Fruit fly (Drosophila melanogaster) whole organism, embryonic: Measurements from ENCODE around the gene CG14947.

Source experiments
- ATbp ChIP-seq: fragments of 200-800 bp; sonication (Bioruptor generic); optimal IDR thresholded peaks from 2 replicates; lab custom pipeline; 2017; ENCODE audit warnings: missing biosample characterization, mild to moderate bottlenecking, missing genetic modification characterization, missing genetic modification reagents
- B-H2 ChIP-seq: fragments of 200-800 bp; sonication (Bioruptor generic); optimal IDR thresholded peaks from 2 replicates; lab custom pipeline; 2018; ENCODE audit warnings: missing biosample characterization, mild to moderate bottlenecking, missing genetic modification characterization
- CG10267 ChIP-seq: fragments of 200-800 bp; sonication (Bioruptor generic); optimal IDR thresholded peaks from 2 replicates; lab custom pipeline; 2018; ENCODE audit warnings: missing biosample characterization, mild to moderate bottlenecking, missing genetic modification characterization, moderate library complexity
- CG11093 ChIP-seq: fragments of 200-800 bp; sonication (Bioruptor generic); IDR thresholded peaks from 3 replicates; pipeline ENCODE4 v1.3.6; 2022; ENCODE audit warnings: missing biosample characterization, missing genetic modification characterization
- CG11456 ChIP-seq: fragments of 200-800 bp; sonication (Bioruptor generic); IDR thresholded peaks from 3 replicates; pipeline ENCODE4 v1.3.6; 2022; ENCODE audit warnings: missing biosample characterization, missing genetic modification characterization
- CG11695 ChIP-seq: fragments of 200-800 bp; sonication (Bioruptor generic); IDR thresholded peaks from 3 replicates; pipeline ENCODE4 v1.3.6; 2022; ENCODE audit warnings: missing biosample characterization, missing genetic modification characterization
- CG12659 ChIP-seq: fragments of 200-800 bp; sonication (Bioruptor generic); optimal IDR thresholded peaks from 3 replicates; lab custom pipeline; 2017; ENCODE audit warnings: mild to moderate bottlenecking, missing biosample characterization, missing genetic modification reagents, missing genetic modification characterization
- CG15514 ChIP-seq: fragments of 200-800 bp; sonication (Bioruptor generic); optimal IDR thresholded peaks from 3 replicates; lab custom pipeline; 2017; ENCODE audit warnings: missing biosample characterization, missing genetic modification characterization, mild to moderate bottlenecking, moderate library complexity, missing genetic modification reagents
- CG1603 ChIP-seq: fragments of 200-800 bp; sonication (Bioruptor generic); optimal IDR thresholded peaks from 2 replicates; lab custom pipeline; 2019; ENCODE audit warnings: missing biosample characterization, mild to moderate bottlenecking, missing genetic modification characterization, moderate library complexity
- CG17385 ChIP-seq: fragments of 200-800 bp; sonication (Bioruptor generic); optimal IDR thresholded peaks from 3 replicates; lab custom pipeline; 2018; ENCODE audit warnings: missing biosample characterization, mild to moderate bottlenecking, missing genetic modification characterization
- CG2712 ChIP-seq: fragments of 200-800 bp; optimal IDR thresholded peaks from 3 replicates; lab custom pipeline; 2019; ENCODE audit warnings: missing biosample characterization, mild to moderate bottlenecking, missing genetic modification characterization, moderate library complexity
- CG33213 ChIP-seq: fragments of 200-800 bp; sonication (Bioruptor generic); optimal IDR thresholded peaks from 3 replicates; lab custom pipeline; 2016; ENCODE audit warnings: missing biosample characterization, missing genetic modification characterization
- CG34422 ChIP-seq: fragments of 200-800 bp; sonication (Bioruptor generic); IDR thresholded peaks from 3 replicates; pipeline ENCODE4 v1.3.6; 2022; ENCODE audit warnings: missing biosample characterization, missing genetic modification characterization
- CG4617 ChIP-seq: fragments of 200-800 bp; sonication (Bioruptor generic); optimal IDR thresholded peaks from 3 replicates; lab custom pipeline; 2016; ENCODE audit warnings: missing biosample characterization, missing genetic modification characterization, borderline replicate concordance
- CG9797 ChIP-seq: fragments of 200-800 bp; sonication (Bioruptor generic); optimal IDR thresholded peaks from 3 replicates; lab custom pipeline; 2018; ENCODE audit warnings: missing biosample characterization, mild to moderate bottlenecking, missing genetic modification characterization
- Dip3 ChIP-seq: fragments of 200-800 bp; sonication (Bioruptor generic); optimal IDR thresholded peaks from 3 replicates; lab custom pipeline; 2016; ENCODE audit warnings: missing biosample characterization, missing genetic modification characterization
- Dp ChIP-seq: fragments of 200-800 bp; sonication (Bioruptor generic); optimal IDR thresholded peaks from 2 replicates; lab custom pipeline; 2018; ENCODE audit warnings: missing biosample characterization, mild to moderate bottlenecking, missing genetic modification characterization, moderate library complexity
- Elba2 ChIP-seq: fragments of 200-800 bp; sonication (Bioruptor generic); optimal IDR thresholded peaks from 3 replicates; lab custom pipeline; 2016; ENCODE audit warnings: missing biosample characterization, missing genetic modification characterization
- Ets97D ChIP-seq: fragments of 200-800 bp; sonication (Bioruptor generic); optimal IDR thresholded peaks from 3 replicates; lab custom pipeline; 2016; ENCODE audit warnings: missing biosample characterization, missing genetic modification characterization
- GATAe ChIP-seq: fragments of 200-800 bp; sonication (Bioruptor generic); conservative IDR thresholded peaks from 2 replicates; pipeline ENCODE4 v1.3.6; 2022; ENCODE audit warnings: missing biosample characterization, missing genetic modification characterization
- MESR4 ChIP-seq: fragments of 200-800 bp; sonication (Bioruptor generic); optimal IDR thresholded peaks from 2 replicates; lab custom pipeline; 2018; ENCODE audit warnings: missing biosample characterization, mild to moderate bottlenecking, missing genetic modification characterization, moderate library complexity
- Max ChIP-seq: fragments of 200-800 bp; sonication (Bioruptor generic); optimal IDR thresholded peaks from 2 replicates; lab custom pipeline; 2016; ENCODE audit warnings: missing biosample characterization, mild to moderate bottlenecking, missing genetic modification characterization
- Med ChIP-seq: fragments of 200-800 bp; sonication (Bioruptor generic); peaks from one replicate; lab custom pipeline; 2016; ENCODE audit warnings: missing biosample characterization, missing genetic modification characterization, mild to moderate bottlenecking, inconsistent platforms, moderate library complexity
- Myb ChIP-seq: fragments of 200-800 bp; sonication (Bioruptor generic); optimal IDR thresholded peaks from 2 replicates; lab custom pipeline; 2016; ENCODE audit warnings: missing biosample characterization, missing genetic modification characterization
- NfI ChIP-seq: fragments of 200-800 bp; sonication (Bioruptor generic); optimal IDR thresholded peaks from 3 replicates; lab custom pipeline; 2018; ENCODE audit warnings: missing biosample characterization, mild to moderate bottlenecking, missing genetic modification characterization, moderate library complexity
- Opbp ChIP-seq: fragments of 200-800 bp; sonication (Bioruptor generic); IDR thresholded peaks from 3 replicates; pipeline ENCODE4 v1.3.6; 2022; ENCODE audit warnings: missing biosample characterization, missing genetic modification characterization; ENCODE audit not compliant: partially characterized antibody
- Rfx ChIP-seq: fragments of 200-800 bp; sonication (Bioruptor generic); IDR thresholded peaks from 2 replicates; pipeline ENCODE4 v1.3.6; 2022; ENCODE audit warnings: missing biosample characterization, missing genetic modification characterization
- Sin3A ChIP-seq: fragments of >200 bp; optimal IDR thresholded peaks from 2 replicates; lab custom pipeline; 2018
- Six4 ChIP-seq: fragments of 200-800 bp; sonication (Bioruptor generic); optimal IDR thresholded peaks from 2 replicates; lab custom pipeline; 2016; ENCODE audit warnings: missing biosample characterization, missing genetic modification characterization
- YL-1 ChIP-seq: fragments of 200-800 bp; sonication (Bioruptor generic); optimal IDR thresholded peaks from 3 replicates; lab custom pipeline; 2017; ENCODE audit warnings: missing biosample characterization, mild to moderate bottlenecking, missing genetic modification characterization
- az2 ChIP-seq: fragments of 200-800 bp; sonication (Bioruptor generic); optimal IDR thresholded peaks from 3 replicates; lab custom pipeline; 2016; ENCODE audit warnings: missing biosample characterization, missing genetic modification characterization
- ci ChIP-seq: fragments of 200-800 bp; sonication (Bioruptor generic); IDR thresholded peaks from 3 replicates; pipeline ENCODE4 v1.3.6; 2022; ENCODE audit warnings: missing biosample characterization, missing genetic modification characterization
- crol ChIP-seq: fragments of 200-800 bp; sonication (Bioruptor generic); IDR thresholded peaks from 2 replicates; pipeline ENCODE4 v1.3.6; 2022; ENCODE audit warnings: missing biosample characterization, missing genetic modification characterization
- crp ChIP-seq, 2 experiments: fragments of 200-800 bp; sonication (Bioruptor generic); optimal IDR thresholded peaks; 2 replicates in 1 of 2; 3 replicates in 1 of 2; lab custom pipeline; 2017; ENCODE audit warnings: missing biosample characterization in 2 of 2, missing genetic modification characterization in 2 of 2, mild to moderate bottlenecking in 1 of 2, moderate library complexity in 1 of 2
- dm ChIP-seq: fragments of 200-800 bp; sonication (Bioruptor generic); optimal IDR thresholded peaks from 3 replicates; lab custom pipeline; 2016; ENCODE audit warnings: missing biosample characterization, missing genetic modification characterization
- dysf ChIP-seq: fragments of 200-800 bp; sonication (Bioruptor generic); IDR thresholded peaks from 3 replicates; pipeline ENCODE4 v1.3.6; 2022; ENCODE audit warnings: missing biosample characterization, missing genetic modification characterization
- ems ChIP-seq: fragments of 200-800 bp; sonication (Bioruptor generic); optimal IDR thresholded peaks from 3 replicates; lab custom pipeline; 2016; ENCODE audit warnings: missing biosample characterization, missing genetic modification characterization
- gfzf ChIP-seq: fragments of 200-800 bp; sonication (Bioruptor generic); optimal IDR thresholded peaks from 2 replicates; lab custom pipeline; 2016; ENCODE audit warnings: missing biosample characterization, mild to moderate bottlenecking, missing genetic modification characterization, moderate library complexity
- gro ChIP-seq: fragments of 200-800 bp; sonication (Bioruptor generic); optimal IDR thresholded peaks from 2 replicates; lab custom pipeline; 2016; ENCODE audit warnings: missing biosample characterization, missing genetic modification characterization
- gsb ChIP-seq: fragments of 200-800 bp; sonication (Bioruptor generic); IDR thresholded peaks from 2 replicates; pipeline ENCODE4 v1.3.6; 2022; ENCODE audit warnings: missing biosample characterization, missing genetic modification characterization
- gsb-n ChIP-seq: fragments of 200-800 bp; sonication (Bioruptor generic); optimal IDR thresholded peaks from 3 replicates; lab custom pipeline; 2018; ENCODE audit warnings: missing biosample characterization, mild to moderate bottlenecking, missing genetic modification characterization
- lilli ChIP-seq: fragments of 200-800 bp; sonication (Bioruptor generic); optimal IDR thresholded peaks from 3 replicates; lab custom pipeline; 2016; ENCODE audit warnings: missing biosample characterization, missing genetic modification characterization
- nmo ChIP-seq: fragments of 200-800 bp; sonication (Bioruptor generic); optimal IDR thresholded peaks from 2 replicates; lab custom pipeline; 2018; ENCODE audit warnings: missing biosample characterization, mild to moderate bottlenecking, missing genetic modification characterization, moderate library complexity
- peb ChIP-seq: fragments of 200-800 bp; sonication (Bioruptor generic); IDR thresholded peaks from 2 replicates; pipeline ENCODE4 v1.3.6; 2022; ENCODE audit warnings: missing biosample characterization, missing genetic modification characterization
- phol ChIP-seq: fragments of 200-800 bp; sonication (Bioruptor generic); optimal IDR thresholded peaks from 3 replicates; lab custom pipeline; 2018; ENCODE audit warnings: missing biosample characterization, mild to moderate bottlenecking, missing genetic modification characterization, moderate library complexity
- pzg ChIP-seq: fragments of 200-800 bp; sonication (Bioruptor generic); optimal IDR thresholded peaks from 3 replicates; lab custom pipeline; 2018; ENCODE audit warnings: missing biosample characterization, mild to moderate bottlenecking, missing genetic modification characterization, moderate library complexity
- ro ChIP-seq: fragments of 200-800 bp; sonication (Bioruptor generic); IDR thresholded peaks from 2 replicates; pipeline ENCODE4 v1.3.6; 2022; ENCODE audit warnings: missing biosample characterization, missing genetic modification characterization
- sd ChIP-seq: fragments of 200-800 bp; sonication (Bioruptor generic); optimal IDR thresholded peaks from 3 replicates; lab custom pipeline; 2018; ENCODE audit warnings: missing biosample characterization, mild to moderate bottlenecking, missing genetic modification characterization, moderate library complexity
- stwl ChIP-seq: fragments of 200-800 bp; sonication (Bioruptor generic); optimal IDR thresholded peaks from 3 replicates; lab custom pipeline; 2018; ENCODE audit warnings: missing biosample characterization, mild to moderate bottlenecking, missing genetic modification characterization, moderate library complexity
- sug ChIP-seq: fragments of 200-800 bp; optimal IDR thresholded peaks from 2 replicates; lab custom pipeline; 2019; ENCODE audit warnings: missing biosample characterization, mild to moderate bottlenecking, missing genetic modification characterization, moderate library complexity
- trem ChIP-seq: fragments of 200-800 bp; optimal IDR thresholded peaks from 3 replicates; lab custom pipeline; 2019; ENCODE audit warnings: missing biosample characterization, mild to moderate bottlenecking, missing genetic modification characterization, moderate library complexity

The CG14947 gene

DNA sequence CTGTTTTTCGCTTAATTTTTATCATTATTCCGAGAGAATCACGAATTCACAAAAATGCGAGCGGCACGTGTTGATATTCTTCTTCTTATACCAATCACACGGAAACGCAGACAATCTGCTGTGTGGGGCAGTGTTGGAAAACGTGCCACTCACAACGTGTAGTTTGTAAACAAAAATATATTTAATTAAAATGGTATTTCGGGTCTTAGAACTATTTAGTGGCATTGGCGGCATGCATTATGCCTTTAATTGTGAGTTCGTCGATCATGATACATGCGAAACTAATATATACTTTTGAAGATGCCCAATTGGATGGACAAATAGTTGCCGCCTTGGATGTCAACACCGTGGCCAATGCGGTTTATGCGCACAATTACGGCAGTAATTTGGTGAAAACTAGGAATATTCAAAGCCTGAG lies 20.5 kb downstream of the CG14947 start, which contains the start of the genes CG6712 and Mt2:
CG6712 (minus strand) TSS at position 116 of the 418 bp plus-strand sequence.
Mt2 (plus strand) TSS at position 130 of the 418 bp plus-strand sequence.
- TF ChIP-seq gsb (GFP tag; lab: Robert Waterston, UW) = no peak
- TF ChIP-seq trem (tag; lab: Kevin White, UChicago) = peak; percentile 0
- peak; percentile 83 for TF ChIP-seq YL-1
- TF ChIP-seq phol (tag; lab: Kevin White, UChicago) = peak; percentile 19
- peak; percentile 25 for TF ChIP-seq sug (tag; lab: Kevin White, UChicago)
- TF ChIP-seq ems (GFP tag; lab: Kevin White, UChicago) = peak; percentile 20
- no peak for TF ChIP-seq Six4
- TF ChIP-seq gsb-n (tag; lab: Kevin White, UChicago) = peak; percentile 37
- TF ChIP-seq gfzf = peak; percentile 11
- TF ChIP-seq CG17385 (GFP tag; lab: Kevin White, UChicago) = peak; percentile 98
- TF ChIP-seq Dp (GFP tag; lab: Kevin White, UChicago) = peak; percentile 30
- TF ChIP-seq dysf (GFP tag; lab: Robert Waterston, UW) = 0 out of 3 replicates have a peak, but pooled peaks have one; percentile 7
- peak; percentile 55 for TF ChIP-seq Rfx (GFP tag; lab: Robert Waterston, UW)
- TF ChIP-seq MESR4 (GFP tag; lab: Kevin White, UChicago) = peak; percentile 71
- TF ChIP-seq crp (GFP tag; optimal IDR thresholded peaks at IDR 0.05; lab: Kevin White, UChicago) = peak in 1 of 2 experiments; percentile 67
- TF ChIP-seq ro = no peak
- TF ChIP-seq gro (GFP tag; lab: Kevin White, UChicago) = peak; percentile 13
- TF ChIP-seq B-H2 (GFP tag; lab: Kevin White, UChicago) = peak; percentile 52
- TF ChIP-seq Opbp (GFP tag; lab: Robert Waterston, UW) = no peak
- TF ChIP-seq CG11695 (GFP tag; lab: Robert Waterston, UW) = peak; percentile 30; the same call in 1 of the 3 replicates
- TF ChIP-seq CG11093 (GFP tag; lab: Robert Waterston, UW) = no peak
- peak; percentile 26 for TF ChIP-seq CG1603 (tag; lab: Kevin White, UChicago)
- no peak for TF ChIP-seq peb (GFP tag; lab: Robert Waterston, UW)
- TF ChIP-seq Sin3A (lab: Kevin White, UChicago) = peak; percentile 43
- peak; percentile 17 for TF ChIP-seq NfI (GFP tag; lab: Kevin White, UChicago)
- TF ChIP-seq ci (GFP tag; lab: Robert Waterston, UW) = 0 out of 3 replicates have a peak, but pooled peaks have one; percentile 44
- peak; percentile 63 for TF ChIP-seq pzg (GFP tag; lab: Kevin White, UChicago)
- peak; percentile 92 for TF ChIP-seq CG10267 (tag; lab: Kevin White, UChicago)
- no peak for TF ChIP-seq crol (GFP tag; lab: Robert Waterston, UW)
- TF ChIP-seq CG33213 (GFP tag; lab: Kevin White, UChicago) = peak; percentile 15
- peak; percentile 93 for TF ChIP-seq Max (GFP tag; lab: Kevin White, UChicago)
- peak; percentile 20 for TF ChIP-seq lilli (GFP tag; lab: Kevin White, UChicago)
- TF ChIP-seq az2 (GFP tag; lab: Kevin White, UChicago) = no peak
- TF ChIP-seq Ets97D (GFP tag; lab: Kevin White, UChicago) = peak; percentile 37
- peak; percentile 68 for TF ChIP-seq sd
- TF ChIP-seq CG9797 (GFP tag; lab: Kevin White, UChicago) = peak; percentile 10
- TF ChIP-seq CG12659 (GFP tag; lab: Kevin White, UChicago) = peak; percentile 42
- TF ChIP-seq CG15514 = peak; percentile 8
- peak; percentile 64 for TF ChIP-seq stwl
- peak; percentile 18; the same call in 1 of the 3 replicates for TF ChIP-seq CG11456 (GFP tag; lab: Robert Waterston, UW)
- TF ChIP-seq Med = peak; percentile 83
- peak; percentile 96 for TF ChIP-seq dm (GFP tag; lab: Kevin White, UChicago)
- TF ChIP-seq Dip3 = no peak
- TF ChIP-seq Elba2 (GFP tag; lab: Kevin White, UChicago) = peak; percentile 53
- peak; percentile 4 for TF ChIP-seq Myb (GFP tag; lab: Kevin White, UChicago)
- TF ChIP-seq CG34422 = peak; percentile 80; the same call in 1 of the 3 replicates
- TF ChIP-seq nmo = peak; percentile 5
- no peak for TF ChIP-seq GATAe (GFP tag; lab: Robert Waterston, UW)
- no peak for TF ChIP-seq ATbp (GFP tag; lab: Kevin White, UChicago)
- peak; percentile 44 for TF ChIP-seq CG4617
- no peak for TF ChIP-seq CG2712 (tag; lab: Kevin White, UChicago)
